Fruit fly (Drosophila melanogaster) whole organism, embryonic: ENCODE data around the gene Ptp10D.

Experiments used
- CG10431 ChIP-seq: fragments of 200-800 bp; sonication (Bioruptor generic); optimal IDR thresholded peaks from 3 replicates; lab custom pipeline; 2018; ENCODE audit warnings: missing biosample characterization, mild to moderate bottlenecking, missing genetic modification characterization
- CG12155 ChIP-seq: fragments of 200-800 bp; sonication (Bioruptor generic); optimal IDR thresholded peaks from 3 replicates; lab custom pipeline; 2016; ENCODE audit warnings: missing biosample characterization, missing genetic modification characterization
- CG12236 ChIP-seq: fragments of 200-800 bp; sonication (Bioruptor generic); optimal IDR thresholded peaks from 2 replicates; lab custom pipeline; 2016; ENCODE audit warnings: missing biosample characterization, missing genetic modification characterization
- CG12299 ChIP-seq: fragments of 200-800 bp; sonication (Bioruptor generic); optimal IDR thresholded peaks from 2 replicates; lab custom pipeline; 2018; ENCODE audit warnings: missing biosample characterization, mild to moderate bottlenecking, missing genetic modification characterization
- CG14710 ChIP-seq: fragments of 200-800 bp; sonication (Bioruptor generic); optimal IDR thresholded peaks from 3 replicates; lab custom pipeline; 2019; ENCODE audit warnings: missing biosample characterization, mild to moderate bottlenecking, missing genetic modification characterization, moderate library complexity
- CG16863 ChIP-seq: fragments of 200-800 bp; sonication (Bioruptor generic); optimal IDR thresholded peaks from 3 replicates; lab custom pipeline; 2016; ENCODE audit warnings: missing biosample characterization, missing genetic modification characterization
- CG17359 ChIP-seq: fragments of 200-800 bp; sonication (Bioruptor generic); optimal IDR thresholded peaks from 3 replicates; lab custom pipeline; 2018; ENCODE audit warnings: missing biosample characterization, mild to moderate bottlenecking, missing genetic modification characterization, moderate library complexity
- CG2116 ChIP-seq: fragments of 200-800 bp; sonication (Bioruptor generic); optimal IDR thresholded peaks from 3 replicates; lab custom pipeline; 2018; ENCODE audit warnings: missing biosample characterization, mild to moderate bottlenecking, missing genetic modification characterization
- CG31388 ChIP-seq: fragments of 200-800 bp; sonication (Bioruptor generic); optimal IDR thresholded peaks from 2 replicates; lab custom pipeline; 2016; ENCODE audit warnings: missing biosample characterization, missing genetic modification characterization
- CG4360 ChIP-seq: fragments of 200-800 bp; sonication (Bioruptor generic); IDR thresholded peaks from 2 replicates; pipeline ENCODE4 v1.3.6; 2022; ENCODE audit warnings: missing biosample characterization, missing genetic modification characterization
- CG4854 ChIP-seq: fragments of 200-800 bp; sonication (Bioruptor generic); optimal IDR thresholded peaks from 2 replicates; lab custom pipeline; 2016; ENCODE audit warnings: missing biosample characterization, missing genetic modification characterization, inconsistent platforms
- CG6765 ChIP-seq: fragments of 200-800 bp; sonication (Bioruptor generic); optimal IDR thresholded peaks from 3 replicates; lab custom pipeline; 2017; ENCODE audit warnings: missing biosample characterization, mild to moderate bottlenecking, missing genetic modification characterization
- CG7745 ChIP-seq: fragments of 200-800 bp; sonication (Bioruptor generic); optimal IDR thresholded peaks from 2 replicates; lab custom pipeline; 2018; ENCODE audit warnings: missing biosample characterization, mild to moderate bottlenecking, missing genetic modification characterization, moderate library complexity
- CG7786 ChIP-seq: fragments of 200-800 bp; sonication (Bioruptor generic); optimal IDR thresholded peaks from 2 replicates; lab custom pipeline; 2016; ENCODE audit warnings: missing biosample characterization, missing genetic modification characterization
- CG7928 ChIP-seq: fragments of 200-800 bp; sonication (Bioruptor generic); optimal IDR thresholded peaks from 2 replicates; lab custom pipeline; 2017; ENCODE audit warnings: missing biosample characterization, mild to moderate bottlenecking, missing genetic modification characterization
- CG8089 ChIP-seq: fragments of 200-800 bp; sonication (Bioruptor generic); optimal IDR thresholded peaks from 3 replicates; lab custom pipeline; 2016; ENCODE audit warnings: missing biosample characterization, missing genetic modification characterization
- CoRest ChIP-seq: fragments of 200-800 bp; sonication (Bioruptor generic); optimal IDR thresholded peaks from 3 replicates; lab custom pipeline; 2018; ENCODE audit warnings: missing biosample characterization, mild to moderate bottlenecking, missing genetic modification characterization, moderate library complexity
- Deaf1 ChIP-seq: fragments of 200-800 bp; optimal IDR thresholded peaks from 3 replicates; lab custom pipeline; 2019; ENCODE audit warnings: missing biosample characterization, mild to moderate bottlenecking, missing genetic modification characterization, moderate library complexity
- Dek ChIP-seq: fragments of 200-800 bp; sonication (Bioruptor generic); optimal IDR thresholded peaks from 3 replicates; lab custom pipeline; 2019; ENCODE audit warnings: missing biosample characterization, mild to moderate bottlenecking, missing genetic modification characterization, moderate library complexity
- Dip2 ChIP-seq: fragments of 200-800 bp; sonication (Bioruptor generic); IDR thresholded peaks from 2 replicates; pipeline ENCODE4 v1.3.6; 2022; ENCODE audit warnings: missing biosample characterization, missing genetic modification characterization
- Doc2 ChIP-seq: fragments of 200-800 bp; sonication (Bioruptor generic); IDR thresholded peaks from 2 replicates; pipeline ENCODE4 v1.3.6; 2022; ENCODE audit warnings: missing biosample characterization, missing genetic modification characterization
- Elba2 ChIP-seq: fragments of 200-800 bp; sonication (Bioruptor generic); optimal IDR thresholded peaks from 3 replicates; lab custom pipeline; 2016; ENCODE audit warnings: missing biosample characterization, missing genetic modification characterization
- HHEX ChIP-seq: fragments of 200-800 bp; sonication (Bioruptor generic); optimal IDR thresholded peaks from 3 replicates; lab custom pipeline; 2017; ENCODE audit warnings: missing biosample characterization, mild to moderate bottlenecking, missing genetic modification characterization, missing genetic modification reagents
- Kr ChIP-seq: fragments of 200-800 bp; sonication (Bioruptor generic); optimal IDR thresholded peaks from 2 replicates; lab custom pipeline; 2017; ENCODE audit warnings: missing biosample characterization, mild to moderate bottlenecking, missing genetic modification characterization
- Lim3 ChIP-seq: fragments of 200-800 bp; sonication (Bioruptor generic); IDR thresholded peaks from 2 replicates; pipeline ENCODE4 v1.3.6; 2022; ENCODE audit warnings: missing biosample characterization, missing genetic modification characterization
- Myb ChIP-seq: fragments of 200-800 bp; sonication (Bioruptor generic); optimal IDR thresholded peaks from 2 replicates; lab custom pipeline; 2016; ENCODE audit warnings: missing biosample characterization, missing genetic modification characterization
- Nf-YA ChIP-seq: fragments of 200-800 bp; sonication (Bioruptor generic); IDR thresholded peaks from 2 replicates; pipeline ENCODE4 v1.3.6; 2022; ENCODE audit warnings: missing biosample characterization, missing genetic modification characterization
- Oli ChIP-seq: fragments of 200-800 bp; sonication (Bioruptor generic); optimal IDR thresholded peaks from 2 replicates; lab custom pipeline; 2018; ENCODE audit warnings: missing biosample characterization, mild to moderate bottlenecking, missing genetic modification characterization, moderate library complexity
- Opbp ChIP-seq: fragments of 200-800 bp; sonication (Bioruptor generic); IDR thresholded peaks from 3 replicates; pipeline ENCODE4 v1.3.6; 2022; ENCODE audit warnings: missing biosample characterization, missing genetic modification characterization; ENCODE audit not compliant: partially characterized antibody
- Rfx ChIP-seq: fragments of 200-800 bp; sonication (Bioruptor generic); IDR thresholded peaks from 2 replicates; pipeline ENCODE4 v1.3.6; 2022; ENCODE audit warnings: missing biosample characterization, missing genetic modification characterization
- Tbp ChIP-seq: fragments of >200 bp; optimal IDR thresholded peaks from 2 replicates; lab custom pipeline; 2018; ENCODE audit warnings: missing biosample characterization, missing genetic modification characterization
- Usf ChIP-seq: fragments of 200-800 bp; sonication (Bioruptor generic); optimal IDR thresholded peaks from 2 replicates; lab custom pipeline; 2017; ENCODE audit warnings: missing genotype, missing biosample characterization, missing genetic modification characterization
- bcd ChIP-seq: fragments of 200-800 bp; sonication (Bioruptor generic); optimal IDR thresholded peaks from 2 replicates; lab custom pipeline; 2017; ENCODE audit warnings: missing biosample characterization, mild to moderate bottlenecking, missing genetic modification characterization
- bsh ChIP-seq, 2 experiments: fragments of 200-800 bp; sonication (Bioruptor generic); optimal IDR thresholded peaks; 2 replicates each; lab custom pipeline; 2017 to 2018; ENCODE audit warnings: mild to moderate bottlenecking in 2 of 2, missing biosample characterization in 2 of 2, missing genetic modification characterization in 2 of 2, moderate library complexity in 1 of 2
- da ChIP-seq: fragments of 200-800 bp; sonication (Bioruptor generic); optimal IDR thresholded peaks from 2 replicates; lab custom pipeline; 2016; ENCODE audit warnings: missing biosample characterization, missing genetic modification characterization
- dysf ChIP-seq: fragments of 200-800 bp; sonication (Bioruptor generic); IDR thresholded peaks from 3 replicates; pipeline ENCODE4 v1.3.6; 2022; ENCODE audit warnings: missing biosample characterization, missing genetic modification characterization
- esg ChIP-seq: fragments of 200-800 bp; sonication (Bioruptor generic); conservative IDR thresholded peaks from 2 replicates; pipeline ENCODE4 v1.3.6; 2022; ENCODE audit warnings: missing biosample characterization, missing genetic modification characterization
- fd96Cb ChIP-seq: fragments of 200-800 bp; sonication (Bioruptor generic); optimal IDR thresholded peaks from 2 replicates; lab custom pipeline; 2018; ENCODE audit warnings: missing biosample characterization, mild to moderate bottlenecking, missing genetic modification characterization, moderate library complexity
- fru ChIP-seq: fragments of >200 bp; optimal IDR thresholded peaks from 2 replicates; lab custom pipeline; 2017
- gce ChIP-seq: fragments of 200-800 bp; sonication (Bioruptor generic); IDR thresholded peaks from 3 replicates; pipeline ENCODE4 v1.3.6; 2022; ENCODE audit warnings: missing biosample characterization, missing genetic modification characterization
- hb ChIP-seq: fragments of 200-800 bp; sonication (Bioruptor generic); IDR thresholded peaks from 3 replicates; pipeline ENCODE4 v1.3.6; 2022; ENCODE audit warnings: missing biosample characterization, missing genetic modification characterization; ENCODE audit not compliant: partially characterized antibody
- hth ChIP-seq: fragments of >200 bp; optimal IDR thresholded peaks from 2 replicates; lab custom pipeline; 2017; ENCODE audit warnings: inconsistent platforms
- nerfin-1 ChIP-seq: fragments of 200-800 bp; sonication (Bioruptor generic); optimal IDR thresholded peaks from 3 replicates; lab custom pipeline; 2019; ENCODE audit warnings: missing biosample characterization, mild to moderate bottlenecking, missing genetic modification characterization, moderate library complexity
- org-1 ChIP-seq: fragments of 200-800 bp; sonication (Bioruptor generic); optimal IDR thresholded peaks from 2 replicates; lab custom pipeline; 2017; ENCODE audit warnings: missing biosample characterization, missing genetic modification characterization
- rib ChIP-seq: fragments of 200-800 bp; sonication (Bioruptor generic); IDR thresholded peaks from 2 replicates; pipeline ENCODE4 v1.3.6; 2022; ENCODE audit warnings: missing biosample characterization, missing genetic modification characterization
- salm ChIP-seq: fragments of 200-800 bp; sonication (Bioruptor generic); optimal IDR thresholded peaks from 2 replicates; lab custom pipeline; 2018; ENCODE audit warnings: missing biosample characterization, mild to moderate bottlenecking, missing genetic modification characterization
- slou ChIP-seq: fragments of 200-800 bp; sonication (Bioruptor generic); optimal IDR thresholded peaks from 3 replicates; lab custom pipeline; 2016; ENCODE audit warnings: missing biosample characterization, missing genetic modification characterization
- tup ChIP-seq: fragments of 200-800 bp; sonication (Bioruptor generic); optimal IDR thresholded peaks from 2 replicates; lab custom pipeline; 2016; ENCODE audit warnings: missing biosample characterization, mild to moderate bottlenecking, missing genetic modification characterization, moderate library complexity
- unpg ChIP-seq: fragments of 200-800 bp; sonication (Bioruptor generic); optimal IDR thresholded peaks from 3 replicates; lab custom pipeline; 2018; ENCODE audit warnings: missing biosample characterization, mild to moderate bottlenecking, missing genetic modification characterization, moderate library complexity
- vvl ChIP-seq: fragments of 200-800 bp; sonication (Bioruptor generic); IDR thresholded peaks from 2 replicates; pipeline ENCODE4 v1.3.6; 2022; ENCODE audit warnings: missing biosample characterization, missing genetic modification characterization
- wdn ChIP-seq: fragments of 200-800 bp; sonication (Bioruptor generic); IDR thresholded peaks from 2 replicates; pipeline ENCODE4 v1.3.6; 2022; ENCODE audit warnings: missing biosample characterization, missing genetic modification characterization
- wor ChIP-seq: fragments of 200-800 bp; sonication (Bioruptor generic); IDR thresholded peaks from 2 replicates; pipeline ENCODE4 v1.3.6; 2022; ENCODE audit warnings: missing biosample characterization, missing genetic modification characterization
- zfh1 ChIP-seq: fragments of 200-800 bp; sonication (Bioruptor generic); IDR thresholded peaks from 3 replicates; pipeline ENCODE4 v1.3.6; 2022; ENCODE audit warnings: missing biosample characterization, missing genetic modification characterization

The Ptp10D gene

dm6 chrX:11659080-11659479, 37.3 kb downstream of the Ptp10D start (continued):
- TF ChIP-seq da (GFP tag; lab: Kevin White, UChicago): no peak
- TF ChIP-seq wor (GFP tag; lab: Robert Waterston, UW): peak; percentile 26; the same call in 1 of the 2 replicates
- TF ChIP-seq unpg (GFP tag; lab: Kevin White, UChicago): peak; percentile 59
- TF ChIP-seq CG8089 (GFP tag; lab: Kevin White, UChicago): no peak
- peak; percentile 40 for TF ChIP-seq CG14710 (tag; lab: Kevin White, UChicago)
- TF ChIP-seq hth (lab: Kevin White, UChicago): no peak
- TF ChIP-seq dysf: peak; percentile 60
- TF ChIP-seq slou: no peak
- TF ChIP-seq Dip2 (GFP tag; lab: Robert Waterston, UW): no peak
- TF ChIP-seq CG16863 (GFP tag; lab: Kevin White, UChicago): no peak
- TF ChIP-seq Lim3 (GFP tag; lab: Robert Waterston, UW): no peak
- peak; percentile 34 for TF ChIP-seq Deaf1 (tag; lab: Kevin White, UChicago)
- TF ChIP-seq CG7745 (tag; lab: Kevin White, UChicago): no peak
- TF ChIP-seq Elba2: no peak
- no peak for TF ChIP-seq CG6765 (GFP tag; lab: Kevin White, UChicago)
- no peak for TF ChIP-seq Tbp (GFP tag; lab: Kevin White, UChicago)
- TF ChIP-seq CG4360: no peak
- peak; percentile 69 for TF ChIP-seq fd96Cb (tag; lab: Kevin White, UChicago)
- TF ChIP-seq rib: no peak
- no peak for TF ChIP-seq Myb (GFP tag; lab: Kevin White, UChicago)
- no peak for TF ChIP-seq Doc2 (GFP tag; lab: Robert Waterston, UW)
- no peak for TF ChIP-seq CG7786 (GFP tag; lab: Kevin White, UChicago)
- no peak for TF ChIP-seq org-1 (GFP tag; lab: Kevin White, UChicago)
- TF ChIP-seq zfh1 (GFP tag; lab: Robert Waterston, UW): 0 out of 3 replicates have a peak, but pooled peaks have one; percentile 15
- no peak for TF ChIP-seq salm (tag; lab: Kevin White, UChicago)
- no peak for TF ChIP-seq CG31388 (GFP tag; lab: Kevin White, UChicago)
- peak; percentile 35 for TF ChIP-seq esg (GFP tag; lab: Robert Waterston, UW)
- peak; percentile 57 to 76 for TF ChIP-seq bsh (GFP tag; optimal IDR thresholded peaks at IDR 0.05; lab: Kevin White, UChicago)
- TF ChIP-seq bcd: peak; percentile 49
- no peak for TF ChIP-seq tup (GFP tag; lab: Kevin White, UChicago)
- no peak for TF ChIP-seq CG12299 (tag; lab: Kevin White, UChicago)
- TF ChIP-seq gce: no peak
- TF ChIP-seq Oli: peak; percentile 77
- TF ChIP-seq CG12236 (GFP tag; lab: Kevin White, UChicago): no peak
- peak; percentile 23; the same call in 1 of the 2 replicates for TF ChIP-seq vvl (GFP tag; lab: Robert Waterston, UW)
- peak; percentile 27; the same call in 1 of the 2 replicates for TF ChIP-seq Rfx (GFP tag; lab: Robert Waterston, UW)
- no peak for TF ChIP-seq fru (lab: Kevin White, UChicago)
- TF ChIP-seq CoRest (tag; lab: Kevin White, UChicago): peak; percentile 73
- TF ChIP-seq Kr: no peak
- TF ChIP-seq Usf (GFP tag; lab: Kevin White, UChicago): no peak
- no peak for TF ChIP-seq CG7928 (GFP tag; lab: Kevin White, UChicago)
- no peak for TF ChIP-seq HHEX
- no peak for TF ChIP-seq Opbp
- peak; percentile 2 for TF ChIP-seq CG10431
- TF ChIP-seq nerfin-1 (tag; lab: Kevin White, UChicago): peak; percentile 53
- no peak for TF ChIP-seq CG12155 (GFP tag; lab: Kevin White, UChicago)
- peak; percentile 59 for TF ChIP-seq CG17359 (tag; lab: Kevin White, UChicago)
- TF ChIP-seq wdn (GFP tag; lab: Robert Waterston, UW): no peak
- no peak for TF ChIP-seq CG4854 (GFP tag; lab: Kevin White, UChicago)
- no peak for TF ChIP-seq Dek (tag; lab: Kevin White, UChicago)
- TF ChIP-seq Nf-YA (GFP tag; lab: Robert Waterston, UW): no peak
- TF ChIP-seq hb (GFP tag; lab: Robert Waterston, UW): no peak
- no peak for TF ChIP-seq CG2116 (GFP tag; lab: Kevin White, UChicago)
